Fruit fly (Drosophila melanogaster) whole organism, embryonic: ENCODE results near the gene par-6.

ENCODE experiments used
- Blimp-1 ChIP-seq: fragments of 200-800 bp; sonication (Bioruptor generic); optimal IDR thresholded peaks from 3 replicates; lab custom pipeline; 2018; ENCODE audit warnings: missing biosample characterization, missing genetic modification characterization, mild to moderate bottlenecking, moderate library complexity, missing genetic modification reagents
- CG10654 ChIP-seq: fragments of 200-800 bp; sonication (Bioruptor generic); optimal IDR thresholded peaks from 2 replicates; lab custom pipeline; 2016; ENCODE audit warnings: missing biosample characterization, missing genetic modification characterization
- CG11085 ChIP-seq: fragments of 200-800 bp; sonication (Bioruptor generic); IDR thresholded peaks from 2 replicates; pipeline ENCODE4 v1.3.6; 2022; ENCODE audit warnings: missing biosample characterization, missing genetic modification characterization
- CG14050 ChIP-seq: fragments of 200-800 bp; sonication (Bioruptor generic); IDR thresholded peaks from 3 replicates; pipeline ENCODE4 v1.3.6; 2022; ENCODE audit warnings: missing biosample characterization, missing genetic modification characterization
- CG14667 ChIP-seq: fragments of 200-800 bp; sonication (Bioruptor generic); IDR thresholded peaks from 2 replicates; pipeline ENCODE4 v1.3.6; 2022; ENCODE audit warnings: missing biosample characterization, missing genetic modification characterization
- CG15479 ChIP-seq: fragments of 200-800 bp; sonication (Bioruptor generic); optimal IDR thresholded peaks from 3 replicates; lab custom pipeline; 2019; ENCODE audit warnings: missing biosample characterization, mild to moderate bottlenecking, missing genetic modification characterization, moderate library complexity
- CG1602 ChIP-seq: fragments of 200-800 bp; sonication (Bioruptor generic); optimal IDR thresholded peaks from 3 replicates; lab custom pipeline; 2016; ENCODE audit warnings: missing biosample characterization, missing genetic modification characterization
- CG17359 ChIP-seq: fragments of 200-800 bp; sonication (Bioruptor generic); optimal IDR thresholded peaks from 3 replicates; lab custom pipeline; 2018; ENCODE audit warnings: missing biosample characterization, mild to moderate bottlenecking, missing genetic modification characterization, moderate library complexity
- CG18262 ChIP-seq: fragments of 200-800 bp; optimal IDR thresholded peaks from 3 replicates; lab custom pipeline; 2019; ENCODE audit warnings: missing biosample characterization, mild to moderate bottlenecking, missing genetic modification characterization, moderate library complexity
- CG2129 ChIP-seq: fragments of 200-800 bp; sonication (Bioruptor generic); IDR thresholded peaks from 2 replicates; pipeline ENCODE4 v1.3.6; 2022; ENCODE audit warnings: missing biosample characterization, missing genetic modification characterization; ENCODE audit not compliant: partially characterized antibody
- CG2889 ChIP-seq: fragments of 200-800 bp; sonication (Bioruptor generic); IDR thresholded peaks from 3 replicates; pipeline ENCODE4 v1.3.6; 2022; ENCODE audit warnings: missing biosample characterization, missing genetic modification characterization
- CG32772 ChIP-seq: fragments of 200-800 bp; sonication (Bioruptor generic); IDR thresholded peaks from 2 replicates; pipeline ENCODE4 v1.3.6; 2022; ENCODE audit warnings: missing biosample characterization, missing genetic modification characterization
- CG43689 ChIP-seq: fragments of 200-800 bp; sonication (Bioruptor generic); IDR thresholded peaks from 2 replicates; pipeline ENCODE4 v1.3.6; 2022; ENCODE audit warnings: missing biosample characterization, missing genetic modification characterization
- CG4617 ChIP-seq: fragments of 200-800 bp; sonication (Bioruptor generic); optimal IDR thresholded peaks from 3 replicates; lab custom pipeline; 2016; ENCODE audit warnings: missing biosample characterization, missing genetic modification characterization, borderline replicate concordance
- CG9215 ChIP-seq: fragments of 200-800 bp; sonication (Bioruptor generic); IDR thresholded peaks from 2 replicates; pipeline ENCODE4 v1.3.6; 2022; ENCODE audit warnings: missing biosample characterization, missing genetic modification characterization
- CG9727 ChIP-seq: fragments of 200-800 bp; sonication (Bioruptor generic); optimal IDR thresholded peaks from 3 replicates; lab custom pipeline; 2017; ENCODE audit warnings: missing biosample characterization, mild to moderate bottlenecking, missing genetic modification characterization
- CTCF ChIP-seq: fragments of 200-800 bp; sonication (Bioruptor generic); optimal IDR thresholded peaks from 2 replicates; lab custom pipeline; 2017; ENCODE audit warnings: missing biosample characterization, mild to moderate bottlenecking, missing genetic modification characterization, moderate library complexity
- Dad ChIP-seq: fragments of 200-800 bp; sonication (Bioruptor generic); optimal IDR thresholded peaks from 3 replicates; lab custom pipeline; 2016; ENCODE audit warnings: missing biosample characterization, missing genetic modification characterization
- Dp ChIP-seq: fragments of 200-800 bp; sonication (Bioruptor generic); optimal IDR thresholded peaks from 2 replicates; lab custom pipeline; 2018; ENCODE audit warnings: missing biosample characterization, mild to moderate bottlenecking, missing genetic modification characterization, moderate library complexity
- Pdp1 ChIP-seq, 2 experiments: fragments of 200-800 bp; sonication (Bioruptor generic); optimal IDR thresholded peaks; 3 replicates each; lab custom pipeline; 2016; ENCODE audit warnings: missing biosample characterization in 2 of 2, missing genetic modification characterization in 2 of 2, mild to moderate bottlenecking in 1 of 2, moderate library complexity in 1 of 2
- Scr ChIP-seq: fragments of 200-800 bp; sonication (Bioruptor generic); IDR thresholded peaks from 2 replicates; pipeline ENCODE4 v1.3.6; 2022; ENCODE audit warnings: missing biosample characterization, missing genetic modification characterization; ENCODE audit not compliant: partially characterized antibody
- Trl ChIP-seq, 3 experiments: fragments of >200 bp in 2 of 3; fragments of 200-800 bp in 1 of 3; sonication (Bioruptor generic) in 1 of 3; optimal IDR thresholded peaks; 2 replicates in 1 of 3; 3 replicates in 2 of 3; lab custom pipeline; 2016 to 2017; ENCODE audit warnings: missing biosample characterization in 1 of 3, missing genetic modification characterization in 1 of 3
- Xrp1 ChIP-seq: fragments of 200-800 bp; sonication (Bioruptor generic); IDR thresholded peaks from 2 replicates; pipeline ENCODE4 v1.3.6; 2022; ENCODE audit warnings: missing biosample characterization, missing genetic modification characterization
- abd-A ChIP-seq: fragments of 200-800 bp; sonication (Bioruptor generic); optimal IDR thresholded peaks from 3 replicates; lab custom pipeline; 2019; ENCODE audit warnings: missing biosample characterization, mild to moderate bottlenecking, missing genetic modification characterization, moderate library complexity
- caup ChIP-seq: fragments of 200-800 bp; sonication (Bioruptor generic); optimal IDR thresholded peaks from 3 replicates; lab custom pipeline; 2017; ENCODE audit warnings: missing biosample characterization, mild to moderate bottlenecking, missing genetic modification characterization, moderate library complexity; ENCODE audit not compliant: severe bottlenecking
- crc ChIP-seq: fragments of 200-800 bp; sonication (Bioruptor generic); optimal IDR thresholded peaks from 2 replicates; lab custom pipeline; 2016; ENCODE audit warnings: missing biosample characterization, missing genetic modification characterization
- croc ChIP-seq: fragments of 200-800 bp; sonication (Bioruptor generic); conservative IDR thresholded peaks from 3 replicates; pipeline ENCODE4 v1.3.6; 2022; ENCODE audit warnings: missing biosample characterization, missing genetic modification characterization
- crp ChIP-seq, 2 experiments: fragments of 200-800 bp; sonication (Bioruptor generic); optimal IDR thresholded peaks; 2 replicates in 1 of 2; 3 replicates in 1 of 2; lab custom pipeline; 2017; ENCODE audit warnings: missing biosample characterization in 2 of 2, missing genetic modification characterization in 2 of 2, mild to moderate bottlenecking in 1 of 2, moderate library complexity in 1 of 2
- ham ChIP-seq: fragments of 200-800 bp; sonication (Bioruptor generic); IDR thresholded peaks from 2 replicates; pipeline ENCODE4 v1.3.6; 2022; ENCODE audit warnings: missing biosample characterization, missing genetic modification characterization
- lmd ChIP-seq: fragments of 200-800 bp; sonication (Bioruptor generic); IDR thresholded peaks from 2 replicates; pipeline ENCODE4 v1.3.6; 2022; ENCODE audit warnings: missing biosample characterization, missing genetic modification characterization
- mam ChIP-seq: fragments of 200-800 bp; sonication (Bioruptor generic); optimal IDR thresholded peaks from 3 replicates; lab custom pipeline; 2016; ENCODE audit warnings: missing biosample characterization, missing genetic modification characterization
- nmo ChIP-seq: fragments of 200-800 bp; sonication (Bioruptor generic); optimal IDR thresholded peaks from 2 replicates; lab custom pipeline; 2018; ENCODE audit warnings: missing biosample characterization, mild to moderate bottlenecking, missing genetic modification characterization, moderate library complexity
- pfk ChIP-seq: fragments of 200-800 bp; sonication (Bioruptor generic); optimal IDR thresholded peaks from 2 replicates; lab custom pipeline; 2018; ENCODE audit warnings: missing biosample characterization, mild to moderate bottlenecking, missing genetic modification characterization, moderate library complexity
- phol ChIP-seq: fragments of 200-800 bp; sonication (Bioruptor generic); optimal IDR thresholded peaks from 3 replicates; lab custom pipeline; 2018; ENCODE audit warnings: missing biosample characterization, mild to moderate bottlenecking, missing genetic modification characterization, moderate library complexity
- pros ChIP-seq: fragments of 200-800 bp; sonication (Bioruptor generic); optimal IDR thresholded peaks from 3 replicates; lab custom pipeline; 2019; ENCODE audit warnings: missing biosample characterization, mild to moderate bottlenecking, missing genetic modification characterization, moderate library complexity
- row ChIP-seq: fragments of 200-800 bp; sonication (Bioruptor generic); IDR thresholded peaks from 3 replicates; pipeline ENCODE4 v1.3.6; 2022; ENCODE audit warnings: missing biosample characterization, missing genetic modification characterization
- sd ChIP-seq: fragments of 200-800 bp; sonication (Bioruptor generic); optimal IDR thresholded peaks from 3 replicates; lab custom pipeline; 2018; ENCODE audit warnings: missing biosample characterization, mild to moderate bottlenecking, missing genetic modification characterization, moderate library complexity
- sens ChIP-seq: fragments of 200-800 bp; sonication (Bioruptor generic); peaks from one replicate; lab custom pipeline; 2016; ENCODE audit warnings: missing biosample characterization, missing genetic modification characterization
- sens-2 ChIP-seq: fragments of 200-800 bp; sonication (Bioruptor generic); IDR thresholded peaks from 2 replicates; pipeline ENCODE4 v1.3.6; 2022; ENCODE audit warnings: missing biosample characterization, missing genetic modification characterization
- sqz ChIP-seq: fragments of 200-800 bp; sonication (Bioruptor generic); optimal IDR thresholded peaks from 3 replicates; lab custom pipeline; 2018; ENCODE audit warnings: missing biosample characterization, mild to moderate bottlenecking, missing genetic modification characterization
- stwl ChIP-seq: fragments of 200-800 bp; sonication (Bioruptor generic); optimal IDR thresholded peaks from 3 replicates; lab custom pipeline; 2018; ENCODE audit warnings: missing biosample characterization, mild to moderate bottlenecking, missing genetic modification characterization, moderate library complexity
- toy ChIP-seq: fragments of 200-800 bp; sonication (Bioruptor generic); IDR thresholded peaks from 2 replicates; pipeline ENCODE4 v1.3.6; 2022; ENCODE audit warnings: missing biosample characterization, missing genetic modification characterization
- tup ChIP-seq: fragments of 200-800 bp; sonication (Bioruptor generic); optimal IDR thresholded peaks from 2 replicates; lab custom pipeline; 2016; ENCODE audit warnings: missing biosample characterization, mild to moderate bottlenecking, missing genetic modification characterization, moderate library complexity
- vvl ChIP-seq: fragments of 200-800 bp; sonication (Bioruptor generic); IDR thresholded peaks from 2 replicates; pipeline ENCODE4 v1.3.6; 2022; ENCODE audit warnings: missing biosample characterization, missing genetic modification characterization

par-6 gene

DNA sequence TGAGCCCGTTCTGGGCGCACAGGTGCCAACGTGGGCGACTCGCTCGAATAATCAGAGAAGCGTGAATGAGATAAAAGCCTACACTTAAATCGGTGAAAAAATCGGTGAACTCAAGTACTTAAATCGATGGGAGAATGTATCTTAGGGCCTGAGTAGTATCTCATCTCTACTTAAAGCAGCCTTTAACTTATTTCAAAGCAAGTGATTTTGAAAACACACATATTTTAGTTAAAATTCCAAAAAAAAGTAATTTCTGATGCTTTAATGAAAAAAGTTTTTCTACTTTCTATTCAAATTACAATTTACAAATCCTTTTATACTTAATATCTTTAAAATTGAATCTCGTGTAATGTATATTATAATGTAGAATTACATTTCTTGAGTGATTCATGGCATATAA lies 29.5 kb downstream of the par-6 start (continued):
- no peak for TF ChIP-seq CG4617
- TF ChIP-seq CG2129 (GFP tag; lab: Robert Waterston, UW), result no peak
- TF ChIP-seq crc (GFP tag; lab: Kevin White, UChicago), result no peak
- no peak for TF ChIP-seq CG14050
- TF ChIP-seq CG43689, result no peak
- no peak for TF ChIP-seq CTCF (GFP tag; lab: Kevin White, UChicago)
- TF ChIP-seq nmo (GFP tag; lab: Kevin White, UChicago), result peak; percentile 4
- TF ChIP-seq sens, result peak; percentile 62
- no peak for TF ChIP-seq mam (GFP tag; lab: Kevin White, UChicago)
- TF ChIP-seq toy (GFP tag; lab: Robert Waterston, UW), result no peak
- no peak for TF ChIP-seq CG11085 (GFP tag; lab: Robert Waterston, UW)
- TF ChIP-seq Dp (GFP tag; lab: Kevin White, UChicago), result no peak
- no peak for TF ChIP-seq Scr (GFP tag; lab: Robert Waterston, UW)
- peak; percentile 53 for TF ChIP-seq CG18262 (tag; lab: Kevin White, UChicago)
- peak; percentile 8 for TF ChIP-seq Blimp-1 (GFP tag; lab: Kevin White, UChicago)
- 0 out of 3 replicates have a peak, but pooled peaks have one; percentile 17 for TF ChIP-seq croc (GFP tag; lab: Robert Waterston, UW)
- no peak for TF ChIP-seq CG2889
- peak; percentile 1 for TF ChIP-seq CG9727 (GFP tag; lab: Kevin White, UChicago)
- peak; percentile 38 for TF ChIP-seq phol
- no peak for TF ChIP-seq ham (GFP tag; lab: Robert Waterston, UW)
- TF ChIP-seq CG10654 (GFP tag; lab: Kevin White, UChicago), result no peak
- TF ChIP-seq tup (GFP tag; lab: Kevin White, UChicago), result no peak
- TF ChIP-seq Xrp1, result peak; percentile 35; the same call in 1 of the 2 replicates

DNA sequence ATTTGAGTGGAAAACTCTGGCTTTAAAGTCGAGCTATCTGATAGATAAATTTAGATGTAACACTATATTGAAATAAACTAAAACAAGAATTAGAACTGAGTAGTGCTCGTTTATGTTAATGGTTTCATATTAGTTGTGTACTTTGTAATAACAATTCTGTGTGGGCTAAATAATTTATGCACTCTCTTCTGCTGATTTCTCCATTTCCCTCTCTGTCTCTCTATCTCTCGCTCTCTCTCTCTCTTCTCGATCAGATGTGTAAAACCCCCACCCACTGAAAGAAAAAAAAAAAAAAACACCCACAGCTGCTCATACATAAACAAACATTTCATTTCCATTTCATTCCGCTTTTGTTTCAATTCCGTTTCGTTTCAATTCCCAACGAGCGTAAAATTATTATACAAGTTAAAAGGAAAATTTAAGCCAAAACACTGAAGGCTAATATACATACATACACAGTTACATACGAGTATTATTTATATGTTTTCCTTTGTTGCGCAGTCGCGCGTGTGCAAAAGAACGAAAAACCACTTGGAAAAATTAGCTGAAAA lies 30.6 kb downstream of the par-6 start:
- peak; percentile 15 for TF ChIP-seq stwl (tag; lab: Kevin White, UChicago)
- TF ChIP-seq sens, result peak; percentile 68
- TF ChIP-seq Trl (optimal IDR thresholded peaks at IDR 0.05; lab: Kevin White, UChicago), result peak; percentile 49 to 64
- TF ChIP-seq Trl (GFP tag; optimal IDR thresholded peaks at IDR 0.05; lab: Kevin White, UChicago), result no peak
- TF ChIP-seq abd-A, result no peak
- no peak for TF ChIP-seq sens-2
- peak in 1 of 2 experiments; percentile 9 for TF ChIP-seq crp (GFP tag; optimal IDR thresholded peaks at IDR 0.05; lab: Kevin White, UChicago)
- peak in 1 of 2 experiments; percentile 49 for TF ChIP-seq Pdp1 (GFP tag; optimal IDR thresholded peaks at IDR 0.05; lab: Kevin White, UChicago)
- TF ChIP-seq sqz (GFP tag; lab: Kevin White, UChicago), result peak; percentile 82
- TF ChIP-seq caup (GFP tag; lab: Kevin White, UChicago), result no peak
- no peak for TF ChIP-seq row (GFP tag; lab: Robert Waterston, UW)
- peak; percentile 69; the same call in 1 of the 2 replicates for TF ChIP-seq vvl
- TF ChIP-seq CG17359 (tag; lab: Kevin White, UChicago), result peak; percentile 7
- no peak for TF ChIP-seq CG15479
- TF ChIP-seq CG9215, result no peak
- TF ChIP-seq CG32772 (GFP tag; lab: Robert Waterston, UW), result peak; percentile 46; the same call in 1 of the 2 replicates
- no peak for TF ChIP-seq CG14667 (GFP tag; lab: Robert Waterston, UW)
- TF ChIP-seq pros (GFP tag; lab: Kevin White, UChicago), result peak; percentile 23
- no peak for TF ChIP-seq CG1602 (GFP tag; lab: Kevin White, UChicago)
- no peak for TF ChIP-seq Dad (GFP tag; lab: Kevin White, UChicago)
- TF ChIP-seq pfk (GFP tag; lab: Kevin White, UChicago), result peak; percentile 97
- no peak for TF ChIP-seq lmd (GFP tag; lab: Robert Waterston, UW)
- no peak for TF ChIP-seq sd (tag; lab: Kevin White, UChicago)
